Worm (Caenorhabditis elegans): ENCODE results near the gene kdp-1.

DNA sequence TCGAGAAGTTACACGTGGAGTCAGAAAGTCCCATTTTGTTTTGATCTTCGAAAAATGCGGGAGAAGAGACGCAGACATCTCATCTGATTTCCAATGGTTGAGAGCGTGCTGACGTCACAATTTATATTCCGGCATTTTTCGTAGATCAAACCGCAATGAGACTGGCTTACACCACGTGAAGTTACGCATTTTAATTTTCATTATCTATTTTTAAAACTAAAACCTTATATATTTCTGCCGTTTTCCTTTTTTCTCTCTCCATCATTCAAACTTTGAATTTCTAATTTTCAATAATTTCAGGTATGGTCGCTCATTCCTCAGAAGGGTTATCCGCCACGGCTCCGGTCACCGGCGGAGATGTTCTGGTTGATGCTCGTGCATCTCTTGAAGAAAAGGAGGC, 15.4 kb downstream of the kdp-1 start, which contains the start of gene fat-1:
- TF ChIP-seq nhr-11 (tag; optimal IDR thresholded peaks at IDR 0.05) (no peak), nhr-12 (tag; optimal IDR thresholded peaks at IDR 0.05) (no peak), snpc-4 (tag; optimal IDR thresholded peaks at IDR 0.05) (no peak), R02D3.7 (tag; optimal IDR thresholded peaks at IDR 0.05) (no peak), sem-4 (tag; optimal IDR thresholded peaks at IDR 0.05) (no peak), skn-1 (tag; optimal IDR thresholded peaks at IDR 0.05) (no peak), ztf-4 (tag; optimal IDR thresholded peaks at IDR 0.05) (no peak), ceh-82 (tag; optimal IDR thresholded peaks at IDR 0.05) (no peak), lin-11 (tag; optimal IDR thresholded peaks at IDR 0.05) (no peak), lsy-2 (tag; optimal IDR thresholded peaks at IDR 0.05) (no peak), ZK546.5 (tag; optimal IDR thresholded peaks at IDR 0.05) (no peak), alr-1 (tag; optimal IDR thresholded peaks at IDR 0.05) (no peak), mdl-1 (tag; optimal IDR thresholded peaks at IDR 0.05) (no peak), unc-39 (tag; optimal IDR thresholded peaks at IDR 0.05) (no peak)
